Fruit fly (Drosophila melanogaster) whole organism, embryonic: ENCODE measurements around the gene Pdhb.
A peak's percentile ranks its signal among the peaks of the same experiment; 100 is the strongest.

Source experiments
- BtbVII ChIP-seq: fragments of 200-800 bp; sonication (Bioruptor generic); optimal IDR thresholded peaks from 3 replicates; lab custom pipeline; 2017; ENCODE audit warnings: missing biosample characterization, mild to moderate bottlenecking, missing genetic modification characterization
- CG1024 ChIP-seq: fragments of 200-800 bp; sonication (Bioruptor generic); IDR thresholded peaks from 2 replicates; pipeline ENCODE4 v1.3.6; 2022; ENCODE audit warnings: missing biosample characterization, missing genetic modification characterization
- CG10654 ChIP-seq: fragments of 200-800 bp; sonication (Bioruptor generic); optimal IDR thresholded peaks from 2 replicates; lab custom pipeline; 2016; ENCODE audit warnings: missing biosample characterization, missing genetic modification characterization
- CG12299 ChIP-seq: fragments of 200-800 bp; sonication (Bioruptor generic); optimal IDR thresholded peaks from 2 replicates; lab custom pipeline; 2018; ENCODE audit warnings: missing biosample characterization, mild to moderate bottlenecking, missing genetic modification characterization
- CG1233 ChIP-seq: fragments of 200-800 bp; sonication (Bioruptor generic); optimal IDR thresholded peaks from 4 replicates; lab custom pipeline; 2018; ENCODE audit warnings: missing biosample characterization, mild to moderate bottlenecking, missing genetic modification characterization
- CG14441 ChIP-seq: fragments of 200-800 bp; sonication (Bioruptor generic); IDR thresholded peaks from 2 replicates; pipeline ENCODE4 v1.3.6; 2022; ENCODE audit warnings: missing biosample characterization, missing genetic modification characterization
- CG14965 ChIP-seq: fragments of 200-800 bp; sonication (Bioruptor generic); optimal IDR thresholded peaks from 2 replicates; lab custom pipeline; 2016; ENCODE audit warnings: missing biosample characterization, missing genetic modification characterization, borderline replicate concordance
- CG15073 ChIP-seq: fragments of 200-800 bp; sonication (Bioruptor generic); optimal IDR thresholded peaks from 2 replicates; lab custom pipeline; 2016; ENCODE audit warnings: missing biosample characterization, missing genetic modification characterization
- CG15514 ChIP-seq: fragments of 200-800 bp; sonication (Bioruptor generic); optimal IDR thresholded peaks from 3 replicates; lab custom pipeline; 2017; ENCODE audit warnings: missing biosample characterization, missing genetic modification characterization, mild to moderate bottlenecking, moderate library complexity, missing genetic modification reagents
- CG15601 ChIP-seq: fragments of 200-800 bp; sonication (Bioruptor generic); optimal IDR thresholded peaks from 3 replicates; lab custom pipeline; 2019; ENCODE audit warnings: missing biosample characterization, mild to moderate bottlenecking, missing genetic modification characterization, moderate library complexity
- CG17186 ChIP-seq: fragments of 200-800 bp; sonication (Bioruptor generic); optimal IDR thresholded peaks from 3 replicates; lab custom pipeline; 2017; ENCODE audit warnings: missing biosample characterization, missing genetic modification reagents, missing genetic modification characterization
- CG18011 ChIP-seq: fragments of 200-800 bp; sonication (Bioruptor generic); optimal IDR thresholded peaks from 2 replicates; lab custom pipeline; 2017; ENCODE audit warnings: missing biosample characterization, missing genetic modification characterization, mild to moderate bottlenecking, moderate library complexity, missing genotype
- CG3163 ChIP-seq: fragments of 200-800 bp; sonication (Bioruptor generic); optimal IDR thresholded peaks from 3 replicates; lab custom pipeline; 2016; ENCODE audit warnings: missing biosample characterization, missing genetic modification characterization
- CG32532 ChIP-seq: fragments of 200-800 bp; sonication (Bioruptor generic); IDR thresholded peaks from 2 replicates; pipeline ENCODE4 v1.3.6; 2022; ENCODE audit warnings: missing biosample characterization, missing genetic modification characterization
- CG33557 ChIP-seq: fragments of 200-800 bp; sonication (Bioruptor generic); optimal IDR thresholded peaks from 2 replicates; lab custom pipeline; 2019; ENCODE audit warnings: missing biosample characterization, mild to moderate bottlenecking, missing genetic modification characterization, moderate library complexity
- CG6791 ChIP-seq: fragments of 200-800 bp; sonication (Bioruptor generic); IDR thresholded peaks from 3 replicates; pipeline ENCODE4 v1.3.6; 2022; ENCODE audit warnings: missing biosample characterization, missing genetic modification characterization; ENCODE audit not compliant: partially characterized antibody
- CG6854 ChIP-seq: fragments of 200-800 bp; sonication (Bioruptor generic); optimal IDR thresholded peaks from 3 replicates; lab custom pipeline; 2017; ENCODE audit warnings: missing biosample characterization, mild to moderate bottlenecking, missing genetic modification characterization
- CG7928 ChIP-seq: fragments of 200-800 bp; sonication (Bioruptor generic); optimal IDR thresholded peaks from 2 replicates; lab custom pipeline; 2017; ENCODE audit warnings: missing biosample characterization, mild to moderate bottlenecking, missing genetic modification characterization
- CG8478 ChIP-seq: fragments of >200 bp; optimal IDR thresholded peaks from 2 replicates; lab custom pipeline; 2018
- CG8765 ChIP-seq: fragments of 200-800 bp; sonication (Bioruptor generic); IDR thresholded peaks from 2 replicates; pipeline ENCODE4 v1.3.6; 2022; ENCODE audit warnings: missing biosample characterization, missing genetic modification characterization
- CrebB ChIP-seq: fragments of 200-800 bp; sonication (Bioruptor generic); optimal IDR thresholded peaks from 3 replicates; lab custom pipeline; 2018; ENCODE audit warnings: missing biosample characterization, mild to moderate bottlenecking, missing genetic modification characterization
- Doc3 ChIP-seq: fragments of 200-800 bp; sonication (Bioruptor generic); IDR thresholded peaks from 3 replicates; pipeline ENCODE4 v1.3.6; 2022; ENCODE audit warnings: missing biosample characterization, missing genetic modification characterization; ENCODE audit not compliant: partially characterized antibody
- Eip74EF ChIP-seq, 2 experiments: fragments of 200-800 bp in 1 of 2; fragments of >200 bp in 1 of 2; sonication (Bioruptor generic) in 1 of 2; optimal IDR thresholded peaks; 2 replicates each; lab custom pipeline; 2017 to 2019; ENCODE audit warnings: missing biosample characterization in 2 of 2, missing genetic modification characterization in 2 of 2, mild to moderate bottlenecking in 1 of 2, moderate library complexity in 1 of 2
- H15 ChIP-seq: fragments of 200-800 bp; sonication (Bioruptor generic); IDR thresholded peaks from 3 replicates; pipeline ENCODE4 v1.3.6; 2022; ENCODE audit warnings: missing biosample characterization, missing genetic modification characterization
- HLH3B ChIP-seq: fragments of 200-800 bp; sonication (Bioruptor generic); IDR thresholded peaks from 2 replicates; pipeline ENCODE4 v1.3.6; 2022; ENCODE audit warnings: missing biosample characterization, missing genetic modification characterization
- HmgZ ChIP-seq: fragments of 200-800 bp; sonication (Bioruptor generic); optimal IDR thresholded peaks from 2 replicates; lab custom pipeline; 2018; ENCODE audit warnings: missing biosample characterization, mild to moderate bottlenecking, missing genetic modification characterization
- Side ChIP-seq: fragments of 200-800 bp; sonication (Bioruptor generic); optimal IDR thresholded peaks from 2 replicates; lab custom pipeline; 2016; ENCODE audit warnings: missing biosample characterization, missing genetic modification characterization
- ap ChIP-seq: fragments of 200-800 bp; sonication (Bioruptor generic); IDR thresholded peaks from 2 replicates; pipeline ENCODE4 v1.3.6; 2022; ENCODE audit warnings: missing biosample characterization, missing genetic modification characterization
- ato ChIP-seq: fragments of 200-800 bp; sonication (Bioruptor generic); IDR thresholded peaks from 2 replicates; pipeline ENCODE4 v1.3.6; 2022; ENCODE audit warnings: missing biosample characterization, missing genetic modification characterization; ENCODE audit not compliant: partially characterized antibody
- bab2 ChIP-seq: fragments of 200-800 bp; sonication (Bioruptor generic); optimal IDR thresholded peaks from 2 replicates; lab custom pipeline; 2016; ENCODE audit warnings: missing biosample characterization, missing genetic modification characterization
- bbx ChIP-seq: fragments of 200-800 bp; sonication (Bioruptor generic); IDR thresholded peaks from 2 replicates; pipeline ENCODE4 v1.3.6; 2022; ENCODE audit warnings: missing biosample characterization, missing genetic modification characterization; ENCODE audit not compliant: partially characterized antibody
- chm ChIP-seq: fragments of 200-800 bp; sonication (Bioruptor generic); IDR thresholded peaks from 2 replicates; pipeline ENCODE4 v1.3.6; 2022; ENCODE audit warnings: missing biosample characterization, missing genetic modification characterization
- esg ChIP-seq: fragments of 200-800 bp; sonication (Bioruptor generic); conservative IDR thresholded peaks from 2 replicates; pipeline ENCODE4 v1.3.6; 2022; ENCODE audit warnings: missing biosample characterization, missing genetic modification characterization
- gcm ChIP-seq: fragments of 200-800 bp; sonication (Bioruptor generic); optimal IDR thresholded peaks from 2 replicates; lab custom pipeline; 2019; ENCODE audit warnings: missing biosample characterization, mild to moderate bottlenecking, missing genetic modification characterization, moderate library complexity
- insv ChIP-seq, 2 experiments: fragments of 200-800 bp; sonication (Bioruptor generic); optimal IDR thresholded peaks; 3 replicates each; lab custom pipeline; 2016 to 2018; ENCODE audit warnings: missing biosample characterization in 2 of 2, missing genetic modification characterization in 2 of 2
- klu ChIP-seq: fragments of 200-800 bp; sonication (Bioruptor generic); IDR thresholded peaks from 2 replicates; pipeline ENCODE4 v1.3.6; 2022; ENCODE audit warnings: missing biosample characterization, missing genetic modification characterization
- lbe ChIP-seq: fragments of 200-800 bp; sonication (Bioruptor generic); optimal IDR thresholded peaks from 2 replicates; lab custom pipeline; 2016; ENCODE audit warnings: missing biosample characterization, mild to moderate bottlenecking, missing genetic modification characterization
- lilli ChIP-seq: fragments of 200-800 bp; sonication (Bioruptor generic); optimal IDR thresholded peaks from 3 replicates; lab custom pipeline; 2016; ENCODE audit warnings: missing biosample characterization, missing genetic modification characterization
- lov ChIP-seq, 2 experiments: fragments of 200-800 bp in 1 of 2; fragments of >200 bp in 1 of 2; sonication (Bioruptor generic) in 1 of 2; IDR thresholded peaks in 1 of 2; optimal IDR thresholded peaks in 1 of 2; 2 replicates in 1 of 2; 3 replicates in 1 of 2; pipeline versions ENCODE4 v1.3.6 to Lab custom; 2017 to 2022; ENCODE audit warnings: missing biosample characterization in 1 of 2, missing genetic modification characterization in 1 of 2
- pho ChIP-seq: fragments of 200-800 bp; sonication (Bioruptor generic); optimal IDR thresholded peaks from 2 replicates; lab custom pipeline; 2016; ENCODE audit warnings: missing biosample characterization, missing genetic modification characterization
- pum ChIP-seq: fragments of 200-800 bp; sonication (Bioruptor generic); optimal IDR thresholded peaks from 2 replicates; lab custom pipeline; 2016; ENCODE audit warnings: missing biosample characterization, missing genetic modification characterization
- sim ChIP-seq: fragments of 200-800 bp; sonication (Bioruptor generic); IDR thresholded peaks from 2 replicates; pipeline ENCODE4 v1.3.6; 2022; ENCODE audit warnings: missing biosample characterization, missing genetic modification characterization
- sisA ChIP-seq: fragments of 200-800 bp; sonication (Bioruptor generic); IDR thresholded peaks from 2 replicates; pipeline ENCODE4 v1.3.6; 2022; ENCODE audit warnings: missing biosample characterization, missing genetic modification characterization
- slbo ChIP-seq: fragments of 200-800 bp; sonication (Bioruptor generic); IDR thresholded peaks from 2 replicates; pipeline ENCODE4 v1.3.6; 2022; ENCODE audit warnings: missing biosample characterization, missing genetic modification characterization
- sna ChIP-seq: fragments of 200-800 bp; sonication (Bioruptor generic); IDR thresholded peaks from 2 replicates; pipeline ENCODE4 v1.3.6; 2022; ENCODE audit warnings: missing biosample characterization, missing genetic modification characterization; ENCODE audit not compliant: partially characterized antibody
- sob ChIP-seq: fragments of 200-800 bp; sonication (Bioruptor generic); IDR thresholded peaks from 2 replicates; pipeline ENCODE4 v1.3.6; 2022; ENCODE audit warnings: missing biosample characterization, missing genetic modification characterization
- toy ChIP-seq: fragments of 200-800 bp; sonication (Bioruptor generic); IDR thresholded peaks from 2 replicates; pipeline ENCODE4 v1.3.6; 2022; ENCODE audit warnings: missing biosample characterization, missing genetic modification characterization
- trem ChIP-seq: fragments of 200-800 bp; optimal IDR thresholded peaks from 3 replicates; lab custom pipeline; 2019; ENCODE audit warnings: missing biosample characterization, mild to moderate bottlenecking, missing genetic modification characterization, moderate library complexity

The Pdhb gene

dm6 chr3R:29088938-29089661 lies 23.8 kb upstream of the Pdhb start (continued):
- TF ChIP-seq chm (GFP tag; lab: Robert Waterston, UW): peak; percentile 10; the same call in 1 of the 2 replicates
- peak; percentile 62 for TF ChIP-seq esg
- peak; percentile 47 for TF ChIP-seq CG15514
- peak; percentile 27 for TF ChIP-seq CG17186
- peak; percentile 43 for TF ChIP-seq Side (GFP tag; lab: Kevin White, UChicago)
- TF ChIP-seq CG3163 (GFP tag; lab: Kevin White, UChicago): peak; percentile 24
- TF ChIP-seq CG1233 (GFP tag; lab: Kevin White, UChicago): peak; percentile 57
- TF ChIP-seq CG33557 (GFP tag; lab: Kevin White, UChicago): peak; percentile 34
- TF ChIP-seq CG10654 (GFP tag; lab: Kevin White, UChicago): peak; percentile 45
- peak; percentile 35; the same call in 1 of the 2 replicates for TF ChIP-seq slbo (GFP tag; lab: Robert Waterston, UW)
- no peak for TF ChIP-seq sna (GFP tag; lab: Robert Waterston, UW)
- TF ChIP-seq CG15073 (GFP tag; lab: Kevin White, UChicago): no peak
- TF ChIP-seq CG6791 (GFP tag; lab: Robert Waterston, UW): no peak
- TF ChIP-seq CG18011: peak; percentile 37
- TF ChIP-seq trem: peak; percentile 77
- TF ChIP-seq sob (GFP tag; lab: Robert Waterston, UW): no peak
- no peak for TF ChIP-seq ato (GFP tag; lab: Robert Waterston, UW)
- TF ChIP-seq HLH3B: peak; percentile 73
- peak; percentile 46; the same call in 1 of the 2 replicates for TF ChIP-seq CG32532 (GFP tag; lab: Robert Waterston, UW)
- TF ChIP-seq insv (GFP tag; optimal IDR thresholded peaks at IDR 0.05; lab: Kevin White, UChicago): no peak
- TF ChIP-seq CG12299 (tag; lab: Kevin White, UChicago): peak; percentile 6
- TF ChIP-seq sisA (GFP tag; lab: Robert Waterston, UW): peak; percentile 71
- peak; percentile 26 for TF ChIP-seq HmgZ
- peak; percentile 10 for TF ChIP-seq lbe (GFP tag; lab: Kevin White, UChicago)
- TF ChIP-seq Doc3 (GFP tag; lab: Robert Waterston, UW): no peak
- TF ChIP-seq CrebB (tag; lab: Kevin White, UChicago): peak; percentile 6
- TF ChIP-seq lov (optimal IDR thresholded peaks at IDR 0.05; lab: Kevin White, UChicago): no peak
- TF ChIP-seq lov (GFP tag; IDR thresholded peaks at IDR 0.05; lab: Robert Waterston, UW): no peak
- no peak for TF ChIP-seq CG8478
- TF ChIP-seq CG15601 (tag; lab: Kevin White, UChicago): peak; percentile 45
- TF ChIP-seq CG14441 (GFP tag; lab: Robert Waterston, UW): 0 out of 2 replicates have a peak, but pooled peaks have one; percentile 34
- peak; percentile 60 for TF ChIP-seq ap (GFP tag; lab: Robert Waterston, UW)
- peak; percentile 35 for TF ChIP-seq pum (GFP tag; lab: Kevin White, UChicago)
- TF ChIP-seq lilli (GFP tag; lab: Kevin White, UChicago): peak; percentile 68
- no peak for TF ChIP-seq CG7928 (GFP tag; lab: Kevin White, UChicago)
- TF ChIP-seq bbx (GFP tag; lab: Robert Waterston, UW): no peak
- TF ChIP-seq BtbVII (GFP tag; lab: Kevin White, UChicago): peak; percentile 48
- peak; percentile 53; the same call in 1 of the 2 replicates for TF ChIP-seq sim
- TF ChIP-seq Eip74EF (GFP tag; optimal IDR thresholded peaks at IDR 0.05; lab: Kevin White, UChicago): peak in 1 of 2 experiments; percentile 72
- peak; percentile 64 for TF ChIP-seq bab2
- peak; percentile 65 for TF ChIP-seq gcm (GFP tag; lab: Kevin White, UChicago)
- TF ChIP-seq CG8765: 0 out of 2 replicates have a peak, but pooled peaks have one; percentile 20
- no peak for TF ChIP-seq CG14965 (GFP tag; lab: Kevin White, UChicago)
- TF ChIP-seq CG6854 (GFP tag; lab: Kevin White, UChicago): peak; percentile 43
- no peak for TF ChIP-seq toy (GFP tag; lab: Robert Waterston, UW)
- no peak for TF ChIP-seq pho
- 0 out of 2 replicates have a peak, but pooled peaks have one; percentile 47 for TF ChIP-seq klu (GFP tag; lab: Robert Waterston, UW)
- peak; percentile 60 for TF ChIP-seq H15
- no peak for TF ChIP-seq CG1024 (GFP tag; lab: Robert Waterston, UW)
